Fruit fly (Drosophila melanogaster) whole organism, prepupa: ENCODE results near the gene CG46467.

Experiments
- Blimp-1 ChIP-seq: fragments of 200-800 bp; sonication (Bioruptor generic); optimal IDR thresholded peaks from 3 replicates; lab custom pipeline; 2017; ENCODE audit warnings: missing biosample characterization, missing genetic modification characterization, mild to moderate bottlenecking, moderate library complexity, missing genetic modification reagents
- CG10669 ChIP-seq: fragments of 200-800 bp; sonication (Bioruptor generic); optimal IDR thresholded peaks from 3 replicates; lab custom pipeline; 2018; ENCODE audit warnings: missing biosample characterization, mild to moderate bottlenecking, missing genetic modification characterization, moderate library complexity
- CG11294 ChIP-seq: fragments of 200-800 bp; sonication (Bioruptor generic); IDR thresholded peaks from 2 replicates; pipeline ENCODE4 v1.3.6; 2022; ENCODE audit warnings: missing biosample characterization, missing genetic modification characterization
- CG11762 ChIP-seq: fragments of 200-800 bp; sonication (Bioruptor generic); optimal IDR thresholded peaks from 3 replicates; lab custom pipeline; 2016; ENCODE audit warnings: missing biosample characterization, missing genetic modification characterization; ENCODE audit not compliant: insufficient read depth
- CG15336 ChIP-seq: fragments of 200-800 bp; sonication (Bioruptor generic); IDR thresholded peaks from 2 replicates; pipeline ENCODE4 v1.3.6; 2022; ENCODE audit warnings: missing biosample characterization, missing genetic modification characterization
- CG1621 ChIP-seq: fragments of 200-800 bp; sonication (Bioruptor generic); optimal IDR thresholded peaks from 3 replicates; lab custom pipeline; 2018; ENCODE audit warnings: missing biosample characterization, mild to moderate bottlenecking, missing genetic modification characterization
- CG16779 ChIP-seq: fragments of 200-800 bp; sonication (Bioruptor generic); optimal IDR thresholded peaks from 3 replicates; lab custom pipeline; 2017; ENCODE audit warnings: missing biosample characterization, mild to moderate bottlenecking, missing genetic modification characterization
- CG32006 ChIP-seq: fragments of 200-800 bp; sonication (Bioruptor generic); optimal IDR thresholded peaks from 3 replicates; lab custom pipeline; 2017; ENCODE audit warnings: missing biosample characterization, mild to moderate bottlenecking, missing genetic modification characterization
- CG34406 ChIP-seq: fragments of 200-800 bp; sonication (Bioruptor generic); optimal IDR thresholded peaks from 3 replicates; lab custom pipeline; 2016; ENCODE audit warnings: missing biosample characterization, missing genetic modification characterization
- CG3919 ChIP-seq: fragments of 200-800 bp; sonication (Bioruptor generic); optimal IDR thresholded peaks from 3 replicates; lab custom pipeline; 2016; ENCODE audit warnings: missing biosample characterization, missing genetic modification characterization
- CG6163 ChIP-seq: fragments of 200-800 bp; sonication (Bioruptor generic); IDR thresholded peaks from 3 replicates; pipeline ENCODE4 v1.3.6; 2022; ENCODE audit warnings: missing biosample characterization, missing genetic modification characterization
- CG6276 ChIP-seq: fragments of 200-800 bp; sonication (Bioruptor generic); optimal IDR thresholded peaks from 2 replicates; lab custom pipeline; 2017; ENCODE audit warnings: missing biosample characterization, mild to moderate bottlenecking, missing genetic modification characterization
- CG6792 ChIP-seq: fragments of 200-800 bp; sonication (Bioruptor generic); optimal IDR thresholded peaks from 3 replicates; lab custom pipeline; 2016; ENCODE audit warnings: missing biosample characterization, missing genetic modification characterization
- CG6854 ChIP-seq: fragments of 200-800 bp; sonication (Bioruptor generic); optimal IDR thresholded peaks from 2 replicates; lab custom pipeline; 2017; ENCODE audit warnings: missing biosample characterization, mild to moderate bottlenecking, missing genetic modification characterization
- CG7368 ChIP-seq: fragments of 200-800 bp; sonication (Bioruptor generic); optimal IDR thresholded peaks from 3 replicates; lab custom pipeline; 2016; ENCODE audit warnings: missing biosample characterization, missing genetic modification characterization
- CG8119 ChIP-seq: fragments of 200-800 bp; sonication (Bioruptor generic); IDR thresholded peaks from 3 replicates; pipeline ENCODE4 v1.3.6; 2022; ENCODE audit warnings: missing biosample characterization, missing genetic modification characterization
- CG8319 ChIP-seq: fragments of 200-800 bp; sonication (Bioruptor generic); optimal IDR thresholded peaks from 3 replicates; lab custom pipeline; 2016; ENCODE audit warnings: missing biosample characterization, missing genetic modification characterization
- CG8632 ChIP-seq: fragments of 200-800 bp; sonication (Bioruptor generic); optimal IDR thresholded peaks from 3 replicates; lab custom pipeline; 2016; ENCODE audit warnings: missing biosample characterization, missing genetic modification characterization
- CG9139 ChIP-seq: fragments of 200-800 bp; sonication (Bioruptor generic); optimal IDR thresholded peaks from 3 replicates; lab custom pipeline; 2017; ENCODE audit warnings: missing biosample characterization, mild to moderate bottlenecking, missing genetic modification characterization
- Eip75B ChIP-seq: fragments of 200-800 bp; sonication (Bioruptor generic); optimal IDR thresholded peaks from 3 replicates; lab custom pipeline; 2016; ENCODE audit warnings: missing biosample characterization, missing genetic modification characterization
- Eip78C ChIP-seq: fragments of 200-800 bp; sonication (Bioruptor generic); peaks from one replicate; lab custom pipeline; 2016; ENCODE audit warnings: missing biosample characterization, missing genetic modification characterization
- Eip93F ChIP-seq: fragments of 200-800 bp; sonication (Bioruptor generic); optimal IDR thresholded peaks from 2 replicates; lab custom pipeline; 2016; ENCODE audit warnings: missing biosample characterization, mild to moderate bottlenecking, missing genetic modification characterization
- Ets21C ChIP-seq: fragments of 200-800 bp; sonication (Bioruptor generic); optimal IDR thresholded peaks from 3 replicates; lab custom pipeline; 2016; ENCODE audit warnings: missing biosample characterization, missing genetic modification characterization
- Ets96B ChIP-seq: fragments of 200-800 bp; optimal IDR thresholded peaks from 2 replicates; lab custom pipeline; 2019; ENCODE audit warnings: missing biosample characterization, mild to moderate bottlenecking, missing genetic modification characterization, moderate library complexity
- Gug ChIP-seq: fragments of 200-800 bp; sonication (Bioruptor generic); IDR thresholded peaks from 2 replicates; pipeline ENCODE4 v1.3.6; 2022; ENCODE audit warnings: missing biosample characterization, missing genetic modification characterization
- Hr39 ChIP-seq: fragments of 200-800 bp; sonication (Bioruptor generic); optimal IDR thresholded peaks from 2 replicates; lab custom pipeline; 2016; ENCODE audit warnings: missing biosample characterization, missing genetic modification characterization
- Lpt ChIP-seq: fragments of 200-800 bp; sonication (Bioruptor generic); optimal IDR thresholded peaks from 3 replicates; lab custom pipeline; 2016; ENCODE audit warnings: missing biosample characterization, missing genetic modification characterization
- Met ChIP-seq: fragments of 200-800 bp; sonication (Bioruptor generic); optimal IDR thresholded peaks from 3 replicates; lab custom pipeline; 2016; ENCODE audit warnings: missing biosample characterization, missing genetic modification characterization
- Smox ChIP-seq: fragments of 200-800 bp; sonication (Bioruptor generic); optimal IDR thresholded peaks from 3 replicates; lab custom pipeline; 2016; ENCODE audit warnings: missing biosample characterization, missing genetic modification characterization
- Sox102F ChIP-seq: fragments of 200-800 bp; sonication (Bioruptor generic); optimal IDR thresholded peaks from 2 replicates; lab custom pipeline; 2016; ENCODE audit warnings: missing biosample characterization, mild to moderate bottlenecking, missing genetic modification characterization
- Sox14 ChIP-seq: fragments of 200-800 bp; sonication (Bioruptor generic); optimal IDR thresholded peaks from 3 replicates; lab custom pipeline; 2016; ENCODE audit warnings: missing biosample characterization, missing genetic modification characterization
- achi ChIP-seq: fragments of 200-800 bp; sonication (Bioruptor generic); optimal IDR thresholded peaks from 3 replicates; lab custom pipeline; 2016; ENCODE audit warnings: missing biosample characterization, missing genetic modification characterization
- acj6 ChIP-seq: fragments of 200-800 bp; sonication (Bioruptor generic); optimal IDR thresholded peaks from 3 replicates; lab custom pipeline; 2016; ENCODE audit warnings: missing biosample characterization, missing genetic modification characterization
- cyc ChIP-seq: fragments of 200-800 bp; sonication (Bioruptor generic); optimal IDR thresholded peaks from 3 replicates; lab custom pipeline; 2016; ENCODE audit warnings: missing biosample characterization, missing genetic modification characterization
- dsx ChIP-seq: fragments of 200-800 bp; optimal IDR thresholded peaks from 3 replicates; lab custom pipeline; 2019; ENCODE audit warnings: missing biosample characterization, mild to moderate bottlenecking, missing genetic modification characterization, moderate library complexity; ENCODE audit not compliant: poor library complexity, severe bottlenecking
- eg ChIP-seq: fragments of 200-800 bp; sonication (Bioruptor generic); IDR thresholded peaks from 3 replicates; pipeline ENCODE4 v1.3.6; 2022; ENCODE audit warnings: missing biosample characterization, missing genetic modification characterization
- esn ChIP-seq: fragments of 200-800 bp; sonication (Bioruptor generic); optimal IDR thresholded peaks from 2 replicates; lab custom pipeline; 2016; ENCODE audit warnings: missing biosample characterization, mild to moderate bottlenecking, missing genetic modification characterization, moderate library complexity
- fd85E ChIP-seq: fragments of 200-800 bp; sonication (Bioruptor generic); optimal IDR thresholded peaks from 3 replicates; lab custom pipeline; 2016; ENCODE audit warnings: missing biosample characterization, missing genetic modification characterization
- fkh ChIP-seq: fragments of 200-800 bp; sonication (Bioruptor generic); optimal IDR thresholded peaks from 3 replicates; lab custom pipeline; 2017; ENCODE audit warnings: missing biosample characterization, mild to moderate bottlenecking, missing genetic modification characterization, moderate library complexity
- net ChIP-seq: fragments of 200-800 bp; sonication (Bioruptor generic); optimal IDR thresholded peaks from 3 replicates; lab custom pipeline; 2016; ENCODE audit warnings: missing biosample characterization, missing genetic modification characterization
- salr ChIP-seq, 2 experiments: fragments of 200-800 bp; sonication (Bioruptor generic); optimal IDR thresholded peaks; 3 replicates each; lab custom pipeline; 2016 to 2018; ENCODE audit warnings: missing biosample characterization in 2 of 2, missing genetic modification characterization in 2 of 2, mild to moderate bottlenecking in 1 of 2
- ss ChIP-seq, 2 experiments: fragments of 200-800 bp; sonication (Bioruptor generic); optimal IDR thresholded peaks; 2 replicates in 1 of 2; 3 replicates in 1 of 2; lab custom pipeline; 2017 to 2018; ENCODE audit warnings: mild to moderate bottlenecking in 2 of 2, missing biosample characterization in 2 of 2, missing genetic modification characterization in 2 of 2, moderate library complexity in 1 of 2
- svp ChIP-seq: fragments of 200-800 bp; sonication (Bioruptor generic); peaks from one replicate; lab custom pipeline; 2016; ENCODE audit warnings: missing biosample characterization, missing genetic modification characterization
- topi ChIP-seq: fragments of 200-800 bp; sonication (Bioruptor generic); optimal IDR thresholded peaks from 3 replicates; lab custom pipeline; 2016; ENCODE audit warnings: missing biosample characterization, missing genetic modification characterization
- vri ChIP-seq: fragments of 200-800 bp; sonication (Bioruptor generic); optimal IDR thresholded peaks from 3 replicates; lab custom pipeline; 2016; ENCODE audit warnings: missing biosample characterization, mild to moderate bottlenecking, missing genetic modification characterization

CG46467 gene

dm6 chr3R:9926856-9927822, 52.7 kb downstream of the CG46467 start (continued):
- TF ChIP-seq ss (GFP tag; optimal IDR thresholded peaks at IDR 0.05; lab: Kevin White, UChicago): peak in 1 of 2 experiments; percentile 91
- TF ChIP-seq CG11762: no peak
- peak; percentile 5 for TF ChIP-seq Sox14 (GFP tag; lab: Kevin White, UChicago)
- TF ChIP-seq Gug: no peak
- no peak for TF ChIP-seq Hr39 (GFP tag; lab: Kevin White, UChicago)
- no peak for TF ChIP-seq Ets96B (tag; lab: Kevin White, UChicago)
- peak; percentile 15 for TF ChIP-seq CG8632 (GFP tag; lab: Kevin White, UChicago)
- TF ChIP-seq Smox (GFP tag; lab: Kevin White, UChicago): no peak
- no peak for TF ChIP-seq Ets21C (GFP tag; lab: Kevin White, UChicago)
- TF ChIP-seq CG8319 (GFP tag; lab: Kevin White, UChicago): no peak
- no peak for TF ChIP-seq eg (GFP tag; lab: Robert Waterston, UW)
- TF ChIP-seq CG6792 (GFP tag; lab: Kevin White, UChicago): no peak
- TF ChIP-seq CG8119 (GFP tag; lab: Robert Waterston, UW): no peak
- TF ChIP-seq CG32006 (GFP tag; lab: Kevin White, UChicago): no peak
- TF ChIP-seq, all 60 proteins: peak for 11

dm6 chr3R:9928205-9929008, 53.9 kb downstream of the CG46467 start:
- TF ChIP-seq dsx (GFP tag; lab: Kevin White, UChicago) (peak; percentile 84), Met (GFP tag; lab: Kevin White, UChicago) (peak; percentile 46), CG15336 (GFP tag; lab: Robert Waterston, UW) (peak; percentile 60), CG9139 (GFP tag; lab: Kevin White, UChicago) (peak; percentile 6), CG7368 (peak; percentile 36), acj6 (GFP tag; lab: Kevin White, UChicago) (no peak), CG8319 (GFP tag; lab: Kevin White, UChicago) (no peak), CG10669 (GFP tag; lab: Kevin White, UChicago) (peak; percentile 68), CG11294 (GFP tag; lab: Robert Waterston, UW) (no peak), Lpt (GFP tag; lab: Kevin White, UChicago) (peak; percentile 22), fd85E (GFP tag; lab: Kevin White, UChicago) (no peak), topi (GFP tag; lab: Kevin White, UChicago) (peak; percentile 32), Eip75B (peak; percentile 70), eg (GFP tag; lab: Robert Waterston, UW) (peak; percentile 45; the same call in 1 of the 3 replicates), Smox (GFP tag; lab: Kevin White, UChicago) (peak; percentile 30), CG3919 (GFP tag; lab: Kevin White, UChicago) (peak; percentile 45), fkh (GFP tag; lab: Kevin White, UChicago) (no peak), CG32006 (GFP tag; lab: Kevin White, UChicago) (peak; percentile 21), Sox102F (GFP tag; lab: Kevin White, UChicago) (peak; percentile 25), esn (GFP tag; lab: Kevin White, UChicago) (peak; percentile 48), svp (GFP tag; lab: Kevin White, UChicago) (peak; percentile 77), CG1621 (tag; lab: Kevin White, UChicago) (peak; percentile 46), CG6792 (GFP tag; lab: Kevin White, UChicago) (peak; percentile 10), vri (GFP tag; lab: Kevin White, UChicago) (peak; percentile 99), net (GFP tag; lab: Kevin White, UChicago) (peak; percentile 52), achi (peak; percentile 16), ss (GFP tag; optimal IDR thresholded peaks at IDR 0.05; lab: Kevin White, UChicago) (peak; percentile 64 to 69), CG6276 (GFP tag; lab: Kevin White, UChicago) (peak; percentile 40), Blimp-1 (GFP tag; lab: Kevin White, UChicago) (no peak), CG34406 (GFP tag; lab: Kevin White, UChicago) (no peak), CG6854 (peak; percentile 91), cyc (no peak), CG16779 (tag; lab: Kevin White, UChicago) (peak; percentile 44), Sox14 (GFP tag; lab: Kevin White, UChicago) (peak; percentile 65), salr (GFP tag; optimal IDR thresholded peaks at IDR 0.05; lab: Kevin White, UChicago) (no peak), Eip78C (peak; percentile 53), CG6163 (GFP tag; lab: Robert Waterston, UW) (0 out of 3 replicates have a peak, but pooled peaks have one; percentile 66), Eip93F (peak; percentile 50)
